Fruit fly (Drosophila melanogaster): ENCODE measurements around the gene CG7208.

The CG7208 gene

DNA sequence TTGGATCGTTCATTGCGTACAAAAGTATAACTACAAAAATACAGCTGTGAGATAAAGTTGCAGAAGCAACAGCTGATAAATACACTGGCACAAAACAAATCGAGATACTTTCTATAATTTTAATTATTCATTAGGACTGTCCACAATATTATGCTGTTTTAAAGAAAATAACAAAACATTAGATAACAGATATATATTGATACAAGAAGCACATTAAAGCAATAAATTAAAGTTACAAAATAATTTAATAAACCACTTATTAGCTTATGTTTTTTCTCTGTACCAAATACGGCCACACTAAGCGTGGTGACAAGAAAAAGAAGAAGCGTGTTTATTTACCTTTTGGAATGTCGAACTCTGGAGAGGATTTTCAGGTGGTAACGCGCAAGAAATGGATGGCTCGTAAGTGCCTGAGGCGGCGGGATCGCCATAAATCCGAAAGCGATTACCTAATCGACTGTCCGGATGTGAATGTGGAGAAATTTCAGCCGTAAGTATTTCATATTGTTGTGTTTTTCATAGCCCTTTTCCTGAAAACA is 34.8 kb upstream of the CG7208 start, which contains the start of the genes CG7988 and CG7183 (continued):
- TF ChIP-seq CG7786 (GFP tag; optimal IDR thresholded peaks at IDR 0.05) (peak; percentile 93), CG4282 (GFP tag; optimal IDR thresholded peaks at IDR 0.05) (peak; percentile 70), CG15073 (GFP tag; optimal IDR thresholded peaks at IDR 0.05) (peak; percentile 82), nerfin-1 (tag; optimal IDR thresholded peaks at IDR 0.05) (peak; percentile 97), Usf (GFP tag; optimal IDR thresholded peaks at IDR 0.05) (peak; percentile 94), CG9817 (tag; optimal IDR thresholded peaks at IDR 0.05) (peak; percentile 98), Ssrp (tag; optimal IDR thresholded peaks at IDR 0.05) (peak; percentile 99), dysf (GFP tag; IDR thresholded peaks at IDR 0.05) (peak; percentile 99), mld (GFP tag; IDR thresholded peaks at IDR 0.05; ENCODE audit: partially characterized antibody) (no peak), chn (GFP tag; optimal IDR thresholded peaks at IDR 0.05) (peak; percentile 96), fd96Cb (tag; optimal IDR thresholded peaks at IDR 0.05) (peak; percentile 98), corto (GFP tag; optimal IDR thresholded peaks at IDR 0.05) (no peak), Med (GFP tag) (peak; percentile 97), CG11456 (GFP tag; IDR thresholded peaks at IDR 0.05) (peak; percentile 97), CG3838 (GFP tag; optimal IDR thresholded peaks at IDR 0.05) (peak; percentile 94), CG7357 (GFP tag; IDR thresholded peaks at IDR 0.05) (peak; percentile 95), Side (GFP tag; optimal IDR thresholded peaks at IDR 0.05) (peak; percentile 90), al (GFP tag; IDR thresholded peaks at IDR 0.05) (peak; percentile 98), Nf-YC (tag; optimal IDR thresholded peaks at IDR 0.05) (peak; percentile 88), Hsf (GFP tag; optimal IDR thresholded peaks at IDR 0.05) (peak; percentile 98), E2f2 (GFP tag; IDR thresholded peaks at IDR 0.05) (peak; percentile 83), exex (tag; optimal IDR thresholded peaks at IDR 0.05) (peak; percentile 82), CG12659 (GFP tag; optimal IDR thresholded peaks at IDR 0.05) (peak; percentile 98), insv (GFP tag; optimal IDR thresholded peaks at IDR 0.05) (peak in 1 of 2 experiments; percentile 70), CG31365 (tag; optimal IDR thresholded peaks at IDR 0.05) (peak; percentile 60), Dref (GFP tag; IDR thresholded peaks at IDR 0.05) (peak; percentile 38; the same call in 1 of the 2 replicates), Hmx (GFP tag; optimal IDR thresholded peaks at IDR 0.05) (peak; percentile 95), da (GFP tag; optimal IDR thresholded peaks at IDR 0.05) (peak; percentile 83), GATAe (GFP tag; conservative IDR thresholded peaks at IDR 0.05) (peak; percentile 92), zf30C (GFP tag; optimal IDR thresholded peaks at IDR 0.05) (peak; percentile 99), Drgx (GFP tag; IDR thresholded peaks at IDR 0.05) (peak; percentile 98), CG9727 (GFP tag; optimal IDR thresholded peaks at IDR 0.05) (peak; percentile 98), CG3847 (GFP tag; IDR thresholded peaks at IDR 0.05) (peak; percentile 98), shn (GFP tag; optimal IDR thresholded peaks at IDR 0.05) (peak; percentile 90), pita (GFP tag; optimal IDR thresholded peaks at IDR 0.05) (no peak), inv (GFP tag; IDR thresholded peaks at IDR 0.05; ENCODE audit: partially characterized antibody) (no peak), bowl (GFP tag; IDR thresholded peaks at IDR 0.05) (peak; percentile 91), HHEX (GFP tag; optimal IDR thresholded peaks at IDR 0.05) (peak; percentile 92), gce (GFP tag; IDR thresholded peaks at IDR 0.05) (peak; percentile 96), Vsx1 (GFP tag; optimal IDR thresholded peaks at IDR 0.05) (peak; percentile 96), CG33557 (GFP tag; optimal IDR thresholded peaks at IDR 0.05) (peak; percentile 97), gsb-n (tag; optimal IDR thresholded peaks at IDR 0.05) (peak; percentile 99), pnt (GFP tag; optimal IDR thresholded peaks at IDR 0.05) (peak; percentile 95), klu (GFP tag; IDR thresholded peaks at IDR 0.05) (peak; percentile 97), Hand (GFP tag; optimal IDR thresholded peaks at IDR 0.05) (peak; percentile 87), CG13123 (GFP tag; optimal IDR thresholded peaks at IDR 0.05) (peak; percentile 97), ap (GFP tag; IDR thresholded peaks at IDR 0.05) (peak; percentile 98), p53 (GFP tag; optimal IDR thresholded peaks at IDR 0.05) (peak; percentile 70), Optix (GFP tag; IDR thresholded peaks at IDR 0.05) (no peak), jing (GFP tag; optimal IDR thresholded peaks at IDR 0.05) (peak; percentile 91), pfk (GFP tag; optimal IDR thresholded peaks at IDR 0.05) (no peak)
